Worm (Caenorhabditis elegans) whole organism, L4 larva: ENCODE results near the gene ung-1.
A peak's percentile ranks its signal among the peaks of the same experiment; 100 is the strongest.

Experiments
- F37D6.2 ChIP-seq: sonication (generic microtip); optimal IDR thresholded peaks from 2 replicates; lab custom pipeline; 2016; ENCODE audit warnings: mild to moderate bottlenecking, missing genetic modification characterization, missing compliant biosample characterization
- F44E2.7 ChIP-seq: fragments of 200-800 bp; sonication (Bioruptor generic); IDR thresholded peaks from 2 replicates; pipeline ENCODE4 v2.1.2; 2022; ENCODE audit warnings: missing genetic modification characterization, missing compliant biosample characterization
- F49E8.2 ChIP-seq: sonication (generic microtip); optimal IDR thresholded peaks from 2 replicates; lab custom pipeline; 2016; ENCODE audit warnings: missing compliant biosample characterization, mild to moderate bottlenecking, missing genetic modification characterization, borderline replicate concordance
- ZK337.2 ChIP-seq: fragments of 200-800 bp; sonication (Bioruptor generic); IDR thresholded peaks from 2 replicates; pipeline ENCODE4 v1.3.6; 2022; ENCODE audit warnings: missing genetic modification reagents, missing genetic modification characterization, missing compliant biosample characterization
- ZK546.5 ChIP-seq, 2 experiments: sonication (generic microtip); optimal IDR thresholded peaks; 2 replicates each; lab custom pipeline; 2017; ENCODE audit warnings: missing biosample characterization in 2 of 2, missing genetic modification characterization in 2 of 2
- aha-1 ChIP-seq: fragments of 150-350 bp; peaks from one replicate; lab custom pipeline; 2014; ENCODE audit warnings: missing biosample characterization, missing genetic modification characterization
- aly-2 ChIP-seq: sonication (generic microtip); optimal IDR thresholded peaks from 2 replicates; lab custom pipeline; 2018; ENCODE audit warnings: missing biosample characterization, missing genetic modification characterization
- ceh-20 ChIP-seq: fragments of 200-800 bp; sonication (Bioruptor generic); IDR thresholded peaks from 2 replicates; pipeline ENCODE4 v1.3.6; 2022; ENCODE audit warnings: missing genetic modification reagents, missing genetic modification characterization, missing compliant biosample characterization
- ceh-44 ChIP-seq: fragments of 200-800 bp; sonication (Bioruptor generic); IDR thresholded peaks from 2 replicates; pipeline ENCODE4 v1.3.6; 2022; ENCODE audit warnings: missing genetic modification reagents, missing genetic modification characterization, missing compliant biosample characterization
- dmd-6 ChIP-seq: fragments of 200-800 bp; sonication (Bioruptor generic); IDR thresholded peaks from 2 replicates; pipeline ENCODE4 v1.3.6; 2022; ENCODE audit warnings: missing genetic modification reagents, missing genetic modification characterization, missing compliant biosample characterization
- dpl-1 ChIP-seq: fragments of 150-350 bp; optimal IDR thresholded peaks from 2 replicates; lab custom pipeline; 2014; ENCODE audit warnings: missing biosample characterization, missing genetic modification reagents, missing genetic modification characterization
- dve-1 ChIP-seq: sonication (generic microtip); optimal IDR thresholded peaks from 2 replicates; lab custom pipeline; 2017; ENCODE audit warnings: antibody characterized with exemption, mild to moderate bottlenecking, missing genetic modification characterization, missing compliant biosample characterization; ENCODE audit not compliant: insufficient read depth
- egl-43 ChIP-seq: fragments of 200-800 bp; sonication (Bioruptor generic); IDR thresholded peaks from 2 replicates; pipeline ENCODE4 v1.3.6; 2022; ENCODE audit warnings: missing genetic modification reagents, missing genetic modification characterization, missing compliant biosample characterization
- hlh-30 ChIP-seq: sonication (generic microtip); optimal IDR thresholded peaks from 2 replicates; lab custom pipeline; 2017; ENCODE audit warnings: antibody characterized with exemption, mild to moderate bottlenecking, missing genetic modification characterization, missing compliant biosample characterization; ENCODE audit not compliant: insufficient read depth
- jun-1 ChIP-seq: fragments of 150-350 bp; optimal IDR thresholded peaks from 2 replicates; lab custom pipeline; 2014; ENCODE audit warnings: missing biosample characterization, missing genetic modification reagents, missing genetic modification characterization
- lin-13 ChIP-seq: fragments of 150-350 bp; optimal IDR thresholded peaks from 2 replicates; lab custom pipeline; 2014; ENCODE audit warnings: missing biosample characterization, missing genetic modification reagents, missing genetic modification characterization
- lin-38 ChIP-seq: fragments of 200-800 bp; sonication (Bioruptor generic); IDR thresholded peaks from 2 replicates; pipeline ENCODE4 v1.3.6; 2022; ENCODE audit warnings: missing genetic modification reagents, missing genetic modification characterization, missing compliant biosample characterization
- lin-39 ChIP-seq: fragments of 150-350 bp; optimal IDR thresholded peaks from 2 replicates; lab custom pipeline; 2014; ENCODE audit warnings: missing biosample characterization, missing genetic modification reagents, missing genetic modification characterization
- lsy-2 ChIP-seq, 2 experiments: fragments of 150-350 bp in 1 of 2; sonication (generic microtip) in 1 of 2; optimal IDR thresholded peaks; 2 replicates each; lab custom pipeline; 2014 to 2017; ENCODE audit warnings: missing biosample characterization in 2 of 2, missing genetic modification characterization in 2 of 2
- madf-9 ChIP-seq: fragments of 200-800 bp; sonication (Bioruptor generic); conservative IDR thresholded peaks from 2 replicates; pipeline ENCODE4 v1.3.6; 2022; ENCODE audit warnings: missing genetic modification reagents, missing genetic modification characterization, missing compliant biosample characterization
- mdl-1 ChIP-seq, 2 experiments: fragments of 150-350 bp in 1 of 2; sonication (generic microtip) in 1 of 2; optimal IDR thresholded peaks; 2 replicates each; lab custom pipeline; 2014 to 2017; ENCODE audit warnings: missing biosample characterization in 2 of 2, missing genetic modification characterization in 2 of 2
- mep-1 ChIP-seq: fragments of 150-350 bp; sonication (generic microtip); optimal IDR thresholded peaks from 3 replicates; lab custom pipeline; 2014; ENCODE audit warnings: missing biosample characterization, missing genetic modification characterization
- nhr-28 ChIP-seq: fragments of 150-350 bp; optimal IDR thresholded peaks from 2 replicates; lab custom pipeline; 2014; ENCODE audit warnings: missing biosample characterization, missing genetic modification characterization
- nhr-42 ChIP-seq: fragments of 200-800 bp; sonication (Bioruptor generic); IDR thresholded peaks from 2 replicates; pipeline ENCODE4 v1.3.6; 2022; ENCODE audit warnings: missing genetic modification characterization, missing compliant biosample characterization
- nhr-77 ChIP-seq: fragments of 150-350 bp; optimal IDR thresholded peaks from 2 replicates; lab custom pipeline; 2014; ENCODE audit warnings: missing biosample characterization, missing genetic modification characterization
- pqm-1 ChIP-seq: sonication (generic microtip); optimal IDR thresholded peaks from 2 replicates; lab custom pipeline; 2017; ENCODE audit warnings: missing biosample characterization, missing genetic modification characterization
- set-16 ChIP-seq: fragments of 200-800 bp; sonication (Bioruptor generic); IDR thresholded peaks from 2 replicates; pipeline ENCODE4 v1.3.6; 2022; ENCODE audit warnings: missing genetic modification reagents, missing genetic modification characterization, missing compliant biosample characterization
- skn-1 ChIP-seq: fragments of 150-350 bp; optimal IDR thresholded peaks from 2 replicates; lab custom pipeline; 2014; ENCODE audit warnings: missing biosample characterization, missing genetic modification characterization
- unc-39 ChIP-seq: sonication (generic microtip); optimal IDR thresholded peaks from 2 replicates; lab custom pipeline; 2017; ENCODE audit warnings: missing biosample characterization, missing genetic modification characterization
- unc-62 ChIP-seq, 3 experiments: fragments of 150-350 bp in 1 of 3; sonication (generic microtip); optimal IDR thresholded peaks in 2 of 3; peaks in 1 of 3; 1 replicate in 1 of 3; 2 replicates in 2 of 3; lab custom pipeline; 2014 to 2017; ENCODE audit warnings: missing biosample characterization in 3 of 3, missing genetic modification characterization in 3 of 3, missing genetic modification reagents in 3 of 3, missing genotype in 1 of 3
- zag-1 ChIP-seq: fragments of 150-350 bp; optimal IDR thresholded peaks from 2 replicates; lab custom pipeline; 2014; ENCODE audit warnings: missing biosample characterization, missing genetic modification characterization
- zfp-2 ChIP-seq: sonication (generic microtip); optimal IDR thresholded peaks from 2 replicates; lab custom pipeline; 2016; ENCODE audit warnings: mild to moderate bottlenecking, missing genetic modification characterization, missing compliant biosample characterization
- zip-11 ChIP-seq: fragments of 200-800 bp; sonication (Bioruptor generic); IDR thresholded peaks from 2 replicates; pipeline ENCODE4 v1.3.6; 2022; ENCODE audit warnings: missing genetic modification characterization, missing compliant biosample characterization

The ung-1 gene

DNA sequence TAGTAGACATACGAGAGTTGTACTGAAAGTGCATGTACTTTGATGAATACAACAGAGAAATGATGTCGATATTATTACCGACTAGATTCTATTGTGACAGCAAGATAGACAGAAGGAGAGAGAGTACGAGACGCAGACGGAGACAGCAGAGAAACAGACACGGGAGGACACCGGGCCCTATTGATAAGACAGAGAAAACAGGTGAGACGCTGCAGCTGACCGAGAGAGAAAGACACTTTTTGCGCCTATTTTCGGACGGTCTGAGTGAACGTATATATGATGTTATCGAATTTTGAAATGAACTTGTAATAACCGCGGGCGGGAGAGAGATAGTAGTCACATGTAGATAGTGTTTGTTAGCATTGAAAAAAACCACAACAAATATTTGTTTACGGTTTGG lies 29.4 kb upstream of the ung-1 start (continued):
- TF ChIP-seq mep-1 (tag; lab: Kevin White, UChicago) (peak; percentile 56), nhr-42 (GFP tag; lab: Robert Waterston, UW) (0 out of 2 replicates have a peak, but pooled peaks have one; percentile 19), dpl-1 (peak; percentile 12), lsy-2 (tag; optimal IDR thresholded peaks at IDR 0.05; lab: Kevin White, UChicago) (peak; percentile 11 to 38), nhr-28 (tag; lab: Kevin White, UChicago) (peak; percentile 95), dmd-6 (GFP tag; lab: Robert Waterston, UW) (peak; percentile 92), lin-38 (GFP tag; lab: Robert Waterston, UW) (peak; percentile 23), egl-43 (GFP tag; lab: Robert Waterston, UW) (no peak), hlh-30 (tag; lab: Kevin White, UChicago) (peak; percentile 89), pqm-1 (tag; lab: Kevin White, UChicago) (peak; percentile 75), skn-1 (tag; lab: Kevin White, UChicago) (no peak), mdl-1 (tag; optimal IDR thresholded peaks at IDR 0.05; lab: Kevin White, UChicago) (peak in 1 of 2 experiments; percentile 76), jun-1 (tag; lab: Kevin White, UChicago) (peak; percentile 25), aly-2 (no peak), zag-1 (tag; lab: Kevin White, UChicago) (no peak), dve-1 (peak; percentile 91), F49E8.2 (no peak), set-16 (no peak), F44E2.7 (GFP tag; lab: Robert Waterston, UW) (no peak)
- TF ChIP-seq, all 104 proteins: peak for 30

DNA sequence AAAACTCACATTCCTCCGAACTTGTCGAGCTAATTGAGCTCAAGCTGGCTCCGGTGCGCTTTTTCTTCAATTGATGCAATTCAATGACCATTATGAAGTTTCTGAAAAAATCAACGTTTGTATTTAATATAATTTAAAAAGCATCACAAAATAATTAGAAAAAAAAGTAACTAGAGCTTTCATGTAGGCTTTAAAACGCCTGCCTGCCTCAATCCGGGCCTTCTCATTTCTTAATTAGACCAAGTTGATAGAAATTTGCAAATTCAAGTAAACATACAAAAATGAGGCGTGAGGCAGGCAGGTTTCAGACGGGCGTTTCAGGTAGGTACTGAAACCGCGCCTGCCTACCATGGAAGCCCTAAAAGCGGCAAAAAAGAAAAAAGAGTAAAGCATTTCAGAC lies 29.0 kb upstream of the ung-1 start, which contains the start of gene Y56A3A.33:
Gene Y56A3A.33, minus strand, starts transcription at position 101 of the 400 bp plus-strand sequence.
- TF ChIP-seq zip-11 (GFP tag; lab: Robert Waterston, UW) (no peak), F37D6.2 (tag; lab: Kevin White, UChicago) (no peak), madf-9 (GFP tag; lab: Robert Waterston, UW) (no peak), ceh-44 (no peak), lin-13 (GFP tag; lab: Kevin White, UChicago) (no peak), unc-39 (tag; lab: Kevin White, UChicago) (no peak), ZK546.5 (tag; optimal IDR thresholded peaks at IDR 0.05; lab: Kevin White, UChicago) (no peak), ceh-20 (GFP tag; lab: Robert Waterston, UW) (no peak), ZK337.2 (GFP tag; lab: Robert Waterston, UW) (no peak), nhr-77 (tag; lab: Kevin White, UChicago) (no peak)

DNA sequence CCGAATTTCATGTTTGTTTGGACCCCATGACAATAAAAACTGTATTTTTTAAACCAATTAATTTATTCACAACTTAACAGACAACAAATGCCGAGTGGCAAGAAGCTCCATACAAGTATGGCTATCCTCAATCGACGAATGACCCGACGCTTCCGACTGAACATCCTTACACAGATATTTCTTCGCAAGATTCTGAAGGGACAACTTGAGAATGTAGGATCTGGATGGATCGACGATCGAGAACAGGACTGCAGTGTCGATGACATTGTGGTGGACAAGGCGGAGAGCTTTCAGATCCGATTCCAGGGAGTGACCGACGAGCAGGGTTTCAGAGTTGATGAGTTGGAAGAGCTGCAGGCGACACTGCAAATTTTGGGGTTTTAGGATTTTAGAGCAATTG lies 25.6 kb upstream of the ung-1 start:
- TF ChIP-seq aha-1 (peak; percentile 85), hlh-30 (tag; lab: Kevin White, UChicago) (no peak), ceh-44 (no peak), F44E2.7 (GFP tag; lab: Robert Waterston, UW) (no peak), lin-39 (tag; lab: Kevin White, UChicago) (no peak)

DNA sequence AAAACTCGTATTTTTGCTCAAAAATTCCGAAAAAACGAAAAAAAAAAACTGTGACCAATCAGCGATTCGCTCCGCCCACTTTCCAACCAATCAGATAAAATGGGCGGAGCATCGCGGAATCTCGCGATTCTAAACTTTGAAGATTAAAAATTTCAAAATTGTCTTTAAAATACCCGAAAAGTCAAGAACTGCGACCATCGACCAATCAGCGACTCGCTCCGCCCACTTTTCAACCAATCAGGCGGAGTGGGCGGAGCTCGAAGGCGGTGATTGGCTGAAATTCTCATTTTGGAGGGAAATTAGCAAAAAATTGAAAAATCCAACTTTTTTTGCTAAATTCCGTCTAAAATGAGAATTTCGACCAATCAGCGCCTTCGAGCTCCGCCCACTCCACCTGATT lies 21.9 kb upstream of the ung-1 start:
- TF ChIP-seq zfp-2 (tag; lab: Kevin White, UChicago), result no peak
- TF ChIP-seq, all 104 proteins: peak for 0

DNA sequence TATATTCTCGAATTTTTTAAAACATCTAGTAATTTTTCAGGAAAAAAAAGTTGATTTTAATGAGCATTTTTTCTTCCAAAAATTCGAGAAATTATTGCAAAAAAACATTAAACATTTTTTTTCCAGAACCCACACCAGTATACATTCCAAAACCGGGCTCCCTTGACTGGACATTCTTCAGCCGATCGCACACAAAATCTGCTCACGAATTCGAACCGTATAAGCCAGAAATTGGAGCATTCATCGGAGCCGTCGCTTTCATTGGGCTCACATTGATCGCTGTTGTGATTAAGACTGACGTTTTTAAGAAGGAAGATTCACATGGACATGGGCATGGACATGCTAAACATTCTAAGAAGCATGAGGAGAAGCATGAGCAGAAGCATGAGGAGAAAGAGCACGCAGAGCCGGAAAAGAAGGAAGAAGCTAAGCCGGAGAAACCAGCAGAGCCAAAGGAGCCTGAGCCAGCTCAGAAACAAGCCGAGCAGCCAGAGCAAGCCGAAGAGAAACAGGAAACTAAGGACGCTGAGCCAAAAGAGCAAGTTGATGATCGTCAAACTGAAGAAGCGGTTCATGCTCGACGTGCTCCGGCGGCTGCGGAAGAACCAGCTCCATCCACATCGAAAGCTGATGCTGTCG lies 17.9 kb upstream of the ung-1 start:
- TF ChIP-seq mdl-1 (tag; optimal IDR thresholded peaks at IDR 0.05; lab: Kevin White, UChicago) (no peak), set-16 (peak; percentile 82), unc-62 (GFP tag; optimal IDR thresholded peaks at IDR 0.05 in 1 of 2; lab: Kevin White, UChicago) (peak in 1 of 2 experiments; percentile 94), unc-62 (tag; optimal IDR thresholded peaks at IDR 0.05; lab: Kevin White, UChicago) (no peak)
